Worm (Caenorhabditis elegans): Measurements from ENCODE around the gene ttr-16.

DNA sequence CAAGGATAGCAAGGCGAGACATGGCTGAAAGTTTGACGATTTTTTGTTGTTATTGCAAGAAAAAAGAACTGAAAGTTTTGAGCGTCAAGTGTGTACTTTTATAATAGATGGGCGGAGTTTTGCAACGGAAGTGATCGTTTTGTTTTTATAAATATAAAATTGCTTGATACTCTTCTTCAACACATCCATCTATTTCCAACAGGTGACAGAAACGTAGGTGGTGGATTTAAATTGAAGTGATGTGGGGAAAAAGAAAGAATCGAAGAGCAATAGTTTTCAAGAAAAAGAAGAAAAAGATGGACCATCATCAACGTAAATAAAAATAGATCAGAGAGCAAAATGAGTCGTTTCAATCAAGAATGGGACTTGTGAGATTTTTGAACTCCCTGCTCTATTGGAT, 3.1 kb upstream of the ttr-16 start, which contains the start of gene ttr-17:
- TF ChIP-seq ama-1 (optimal IDR thresholded peaks at IDR 0.05) (no peak), lin-11 (tag; optimal IDR thresholded peaks at IDR 0.05) (no peak), lim-6 (tag; optimal IDR thresholded peaks at IDR 0.05) (no peak), unc-86 (tag; optimal IDR thresholded peaks at IDR 0.05) (no peak), ceh-6 (GFP tag; optimal IDR thresholded peaks at IDR 0.05) (no peak), ceh-34 (tag; optimal IDR thresholded peaks at IDR 0.05) (no peak), hlh-30 (tag; optimal IDR thresholded peaks at IDR 0.05; ENCODE audit: insufficient read depth) (no peak), nhr-232 (tag; optimal IDR thresholded peaks at IDR 0.05) (no peak), pag-3 (tag; optimal IDR thresholded peaks at IDR 0.05; ENCODE audit: borderline replicate concordance) (no peak), syd-9 (tag; optimal IDR thresholded peaks at IDR 0.05) (no peak), dmd-4 (tag; optimal IDR thresholded peaks at IDR 0.05; ENCODE audit: borderline replicate concordance) (no peak), sox-4 (tag; optimal IDR thresholded peaks at IDR 0.05) (no peak)

Data from whole organism, late embryonic.